Worm (Caenorhabditis elegans): ENCODE data around the gene F39F10.3.

The F39F10.3 gene

ce11 chrX:16893767-16894166, 2.0 kb downstream of the F39F10.3 start (continued):
- TF ChIP-seq snpc-1.3 (tag; optimal IDR thresholded peaks at IDR 0.05; ENCODE audit: insufficient read depth) (no peak), tbp1 (GFP tag; optimal IDR thresholded peaks at IDR 0.05) (peak; percentile 88), ztf-18 (tag; optimal IDR thresholded peaks at IDR 0.05) (peak; percentile 30), fkh-3 (tag; optimal IDR thresholded peaks at IDR 0.05) (peak; percentile 17), dox-1 (GFP tag; IDR thresholded peaks at IDR 0.05) (peak; percentile 69), mes-4 (tag; optimal IDR thresholded peaks at IDR 0.05) (no peak), ekl-4 (GFP tag; IDR thresholded peaks at IDR 0.05) (no peak), pbrm-1 (GFP tag; IDR thresholded peaks at IDR 0.05) (peak; percentile 48; the same call in 1 of the 2 replicates), snpc-4 (GFP tag; optimal IDR thresholded peaks at IDR 0.05) (no peak), snpc-4 (tag; optimal IDR thresholded peaks at IDR 0.05) (peak in 1 of 4 experiments; percentile 69), nfya-2 (GFP tag; IDR thresholded peaks at IDR 0.05) (no peak), Y95B8A.8 (GFP tag; IDR thresholded peaks at IDR 0.05) (no peak), zfh-2 (GFP tag; conservative IDR thresholded peaks at IDR 0.05) (peak; percentile 81), ceh-100 (GFP tag; IDR thresholded peaks at IDR 0.05) (no peak), attf-3 (GFP tag; conservative IDR thresholded peaks at IDR 0.05) (no peak), ztf-26 (tag; optimal IDR thresholded peaks at IDR 0.05) (no peak), snpc-1.1 (tag; optimal IDR thresholded peaks at IDR 0.05; ENCODE audit: insufficient read depth) (no peak), nhr-90 (tag; optimal IDR thresholded peaks at IDR 0.05) (peak; percentile 18), ZK185.1 (tag; optimal IDR thresholded peaks at IDR 0.05; ENCODE audit: poor library complexity, severe bottlenecking) (no peak), aptf-2 (GFP tag; conservative IDR thresholded peaks at IDR 0.05) (no peak), lin-26 (GFP tag; IDR thresholded peaks at IDR 0.05) (peak; percentile 46), mcd-1 (GFP tag; IDR thresholded peaks at IDR 0.05) (0 out of 2 replicates have a peak, but pooled peaks have one; percentile 34), hlh-12 (tag; optimal IDR thresholded peaks at IDR 0.05) (no peak), gei-17 (GFP tag; optimal IDR thresholded peaks at IDR 0.05) (no peak), ets-4 (GFP tag; optimal IDR thresholded peaks at IDR 0.05) (no peak), xnd-1 (tag; optimal IDR thresholded peaks at IDR 0.05) (no peak), F49E8.2 (tag; optimal IDR thresholded peaks at IDR 0.05; ENCODE audit: insufficient read depth) (no peak), nfyb-1 (GFP tag; IDR thresholded peaks at IDR 0.05) (0 out of 2 replicates have a peak, but pooled peaks have one; percentile 30), rpc-1 (optimal IDR thresholded peaks at IDR 0.05) (peak; percentile 48), rpc-1 (tag; optimal IDR thresholded peaks at IDR 0.05) (peak; percentile 76), snpc-3.4 (tag; optimal IDR thresholded peaks at IDR 0.05) (no peak), hmg-1.2 (GFP tag; IDR thresholded peaks at IDR 0.05) (peak; percentile 51), attf-6 (GFP tag; IDR thresholded peaks at IDR 0.05) (no peak), T07F8.4 (tag; optimal IDR thresholded peaks at IDR 0.05) (no peak)

ce11 chrX:16894577-16894976, 2.8 kb downstream of the F39F10.3 start, which contains the start of gene F39F10.2:
TSS of gene F39F10.2 (plus strand) at chrX:16894877.
- TF ChIP-seq Y53G8AR.9 (GFP tag; conservative IDR thresholded peaks at IDR 0.05) = no peak
- TF ChIP-seq F33H1.4 (GFP tag; IDR thresholded peaks at IDR 0.05) = no peak
- TF ChIP-seq aptf-2 (GFP tag; conservative IDR thresholded peaks at IDR 0.05) = no peak
- TF ChIP-seq ztf-26 (tag; optimal IDR thresholded peaks at IDR 0.05) = no peak
- TF ChIP-seq cebp-1 (GFP tag; IDR thresholded peaks at IDR 0.05) = no peak
- TF ChIP-seq cebp-1 (tag; optimal IDR thresholded peaks at IDR 0.05) = no peak
- TF ChIP-seq F55B11.4 (tag; optimal IDR thresholded peaks at IDR 0.05; ENCODE audit: borderline replicate concordance, insufficient read depth) = no peak
- TF ChIP-seq Y79H2A.3 (GFP tag; conservative IDR thresholded peaks at IDR 0.05) = no peak
- TF ChIP-seq B0336.3 (GFP tag; IDR thresholded peaks at IDR 0.05) = no peak
- no peak for TF ChIP-seq snpc-1.3 (tag; optimal IDR thresholded peaks at IDR 0.05; ENCODE audit: insufficient read depth)
- TF ChIP-seq ztf-22 (GFP tag; optimal IDR thresholded peaks at IDR 0.05) = no peak
- TF ChIP-seq pbrm-1 (GFP tag; IDR thresholded peaks at IDR 0.05) = no peak
- no peak for TF ChIP-seq madf-8 (GFP tag; conservative IDR thresholded peaks at IDR 0.05)
- no peak for TF ChIP-seq madf-6 (GFP tag; IDR thresholded peaks at IDR 0.05)

Measured in whole organism, young adult.